Worm (Caenorhabditis elegans): ENCODE measurements around the gene snrp-200.

ce11 chrII:12774402-12774801, 37.7 kb upstream of the snrp-200 start, which contains the start of gene Y46G5A.14:
- TF ChIP-seq nhr-12 (tag; optimal IDR thresholded peaks at IDR 0.05) (no peak), unc-39 (tag; optimal IDR thresholded peaks at IDR 0.05) (no peak)
